Worm (Caenorhabditis elegans) whole organism, L1 larva: ENCODE data around the gene srz-16.

Experiments
- dpl-1 ChIP-seq, 3 experiments: fragments of 150-350 bp in 2 of 3; sonication (generic microtip) in 1 of 3; optimal IDR thresholded peaks; 2 replicates each; lab custom pipeline; 2014 to 2017; ENCODE audit warnings: missing biosample characterization in 3 of 3, missing genetic modification characterization in 3 of 3, missing genetic modification reagents in 3 of 3
- egl-13 ChIP-seq: sonication (generic microtip); optimal IDR thresholded peaks from 2 replicates; lab custom pipeline; 2016; ENCODE audit warnings: missing genotype, missing genetic modification reagents, missing genetic modification characterization, missing compliant biosample characterization
- egl-27 ChIP-seq, 2 experiments: fragments of 150-350 bp in 1 of 2; sonication (generic microtip); optimal IDR thresholded peaks; 3 replicates each; lab custom pipeline; 2017 to 2018; ENCODE audit warnings: missing biosample characterization in 2 of 2, missing genetic modification characterization in 2 of 2, missing genetic modification reagents in 2 of 2
- fkh-10 ChIP-seq: sonication (generic microtip); optimal IDR thresholded peaks from 2 replicates; lab custom pipeline; 2017; ENCODE audit warnings: missing biosample characterization, missing genetic modification reagents, missing genetic modification characterization
- irx-1 ChIP-seq: sonication (generic microtip); optimal IDR thresholded peaks from 2 replicates; lab custom pipeline; 2016; ENCODE audit warnings: missing genetic modification characterization, missing compliant biosample characterization
- jun-1 ChIP-seq: fragments of 150-350 bp; optimal IDR thresholded peaks from 2 replicates; lab custom pipeline; 2014; ENCODE audit warnings: missing biosample characterization, missing genetic modification reagents, missing genetic modification characterization
- nhr-12 ChIP-seq: sonication (generic microtip); optimal IDR thresholded peaks from 2 replicates; lab custom pipeline; 2017; ENCODE audit warnings: missing biosample characterization, missing genetic modification characterization
- nhr-237 ChIP-seq: fragments of 150-350 bp; optimal IDR thresholded peaks from 2 replicates; lab custom pipeline; 2014; ENCODE audit warnings: missing biosample characterization, missing genetic modification characterization
- pqm-1 ChIP-seq: sonication (generic microtip); optimal IDR thresholded peaks from 3 replicates; lab custom pipeline; 2017; ENCODE audit warnings: missing biosample characterization, missing genetic modification characterization
- skn-1 ChIP-seq: fragments of 150-350 bp; optimal IDR thresholded peaks from 2 replicates; lab custom pipeline; 2014; ENCODE audit warnings: missing biosample characterization, missing genetic modification characterization
- sup-37 ChIP-seq: fragments of 200-800 bp; sonication (Bioruptor generic); optimal IDR thresholded peaks from 2 replicates; lab custom pipeline; 2018; ENCODE audit warnings: mild to moderate bottlenecking, missing genetic modification characterization, missing compliant biosample characterization
- unc-62 ChIP-seq: fragments of 150-350 bp; optimal IDR thresholded peaks from 2 replicates; lab custom pipeline; 2014; ENCODE audit warnings: missing biosample characterization, missing genetic modification reagents, missing genetic modification characterization
- ztf-11 ChIP-seq, 2 experiments: sonication (generic microtip); optimal IDR thresholded peaks; 2 replicates each; lab custom pipeline; 2016 to 2017; ENCODE audit warnings: missing genetic modification characterization in 2 of 2, missing biosample characterization in 1 of 2, missing compliant biosample characterization in 1 of 2

ce11 chrV:20171941-20172340 is 14.5 kb downstream of the srz-16 start, which contains the start of gene srw-39:
- TF ChIP-seq sup-37 (GFP tag; lab: Kevin White, UChicago), result no peak
- no peak for TF ChIP-seq irx-1 (tag; lab: Kevin White, UChicago)
- no peak for TF ChIP-seq egl-13 (tag; lab: Kevin White, UChicago)
- TF ChIP-seq fkh-10 (GFP tag; lab: Kevin White, UChicago), result no peak
- no peak for TF ChIP-seq nhr-237
- no peak for TF ChIP-seq nhr-12 (tag; lab: Kevin White, UChicago)
- TF ChIP-seq egl-27 (tag; optimal IDR thresholded peaks at IDR 0.05; lab: Kevin White, UChicago), result no peak
- no peak for TF ChIP-seq unc-62 (GFP tag; lab: Kevin White, UChicago)
- TF ChIP-seq pqm-1 (tag; lab: Kevin White, UChicago), result no peak
- TF ChIP-seq skn-1 (tag; lab: Kevin White, UChicago), result no peak
- TF ChIP-seq ztf-11 (tag; optimal IDR thresholded peaks at IDR 0.05; lab: Kevin White, UChicago), result no peak
- TF ChIP-seq dpl-1 (GFP tag; optimal IDR thresholded peaks at IDR 0.05; lab: Kevin White, UChicago), result no peak
- no peak for TF ChIP-seq jun-1 (tag; lab: Kevin White, UChicago)
